Fruit fly (Drosophila melanogaster) S2 (cell line): ENCODE measurements around the gene tplus3a.

Experiments
- CG8478 ChIP-seq: fragments of >200 bp; optimal IDR thresholded peaks from 2 replicates; lab custom pipeline; 2018
- CTCF ChIP-seq, 2 experiments: fragments of >200 bp; optimal IDR thresholded peaks; 2 replicates each; lab custom pipeline; 2018

dm6 chr2L:22059852-22060251 lies 11.1 kb upstream of the tplus3a start:
- TF ChIP-seq CTCF (optimal IDR thresholded peaks at IDR 0.05; lab: Kevin White, UChicago) (no peak), CG8478 (lab: Kevin White, UChicago) (no peak)
